Worm (Caenorhabditis elegans) whole organism, late embryonic: ENCODE measurements around the gene vps-33.2.

Experiments used
- ceh-19 ChIP-seq: fragments of 200-800 bp; sonication (Bioruptor generic); optimal IDR thresholded peaks from 2 replicates; lab custom pipeline; 2018; ENCODE audit warnings: mild to moderate bottlenecking, missing genetic modification characterization, missing compliant biosample characterization
- fkh-10 ChIP-seq: fragments of 150-350 bp; optimal IDR thresholded peaks from 2 replicates; lab custom pipeline; 2014; ENCODE audit warnings: missing biosample characterization, missing genetic modification reagents, missing genetic modification characterization
- pqm-1 ChIP-seq: sonication (generic microtip); optimal IDR thresholded peaks from 2 replicates; lab custom pipeline; 2016; ENCODE audit warnings: missing genetic modification characterization, missing compliant biosample characterization

- TF ChIP-seq pqm-1 (tag; lab: Kevin White, UChicago) (no peak), fkh-10 (no peak), ceh-19 (GFP tag; lab: Kevin White, UChicago) (no peak)
Measured at ce11 chrII:6636136-6636535, 35.1 kb downstream of the vps-33.2 start, which contains the start of gene T19D12.5.
